Fruit fly (Drosophila melanogaster) whole organism, pupa: Measurements from ENCODE around the gene Unr.

Experiments used
- CG13204 ChIP-seq: fragments of 200-800 bp; sonication (Bioruptor generic); optimal IDR thresholded peaks from 2 replicates; lab custom pipeline; 2018; ENCODE audit warnings: missing biosample characterization, mild to moderate bottlenecking, missing genetic modification characterization, moderate library complexity
- CG17806 ChIP-seq: fragments of 200-800 bp; sonication (Bioruptor generic); optimal IDR thresholded peaks from 2 replicates; lab custom pipeline; 2018; ENCODE audit warnings: missing biosample characterization, mild to moderate bottlenecking, missing genetic modification characterization, moderate library complexity
- CG4496 ChIP-seq: fragments of 200-800 bp; sonication (Bioruptor generic); IDR thresholded peaks from 3 replicates; pipeline ENCODE4 v1.3.6; 2022; ENCODE audit warnings: missing biosample characterization, missing genetic modification characterization
- CG8301 ChIP-seq: fragments of 200-800 bp; sonication (Bioruptor generic); optimal IDR thresholded peaks from 2 replicates; lab custom pipeline; 2018; ENCODE audit warnings: missing biosample characterization, mild to moderate bottlenecking, missing genetic modification characterization
- fd96Ca ChIP-seq: fragments of 200-800 bp; sonication (Bioruptor generic); IDR thresholded peaks from 3 replicates; pipeline ENCODE4 v1.3.6; 2022; ENCODE audit warnings: missing biosample characterization, missing genetic modification characterization
- gl ChIP-seq: fragments of 200-800 bp; sonication (Bioruptor generic); optimal IDR thresholded peaks from 2 replicates; lab custom pipeline; 2018; ENCODE audit warnings: missing biosample characterization, mild to moderate bottlenecking, missing genetic modification characterization

DNA sequence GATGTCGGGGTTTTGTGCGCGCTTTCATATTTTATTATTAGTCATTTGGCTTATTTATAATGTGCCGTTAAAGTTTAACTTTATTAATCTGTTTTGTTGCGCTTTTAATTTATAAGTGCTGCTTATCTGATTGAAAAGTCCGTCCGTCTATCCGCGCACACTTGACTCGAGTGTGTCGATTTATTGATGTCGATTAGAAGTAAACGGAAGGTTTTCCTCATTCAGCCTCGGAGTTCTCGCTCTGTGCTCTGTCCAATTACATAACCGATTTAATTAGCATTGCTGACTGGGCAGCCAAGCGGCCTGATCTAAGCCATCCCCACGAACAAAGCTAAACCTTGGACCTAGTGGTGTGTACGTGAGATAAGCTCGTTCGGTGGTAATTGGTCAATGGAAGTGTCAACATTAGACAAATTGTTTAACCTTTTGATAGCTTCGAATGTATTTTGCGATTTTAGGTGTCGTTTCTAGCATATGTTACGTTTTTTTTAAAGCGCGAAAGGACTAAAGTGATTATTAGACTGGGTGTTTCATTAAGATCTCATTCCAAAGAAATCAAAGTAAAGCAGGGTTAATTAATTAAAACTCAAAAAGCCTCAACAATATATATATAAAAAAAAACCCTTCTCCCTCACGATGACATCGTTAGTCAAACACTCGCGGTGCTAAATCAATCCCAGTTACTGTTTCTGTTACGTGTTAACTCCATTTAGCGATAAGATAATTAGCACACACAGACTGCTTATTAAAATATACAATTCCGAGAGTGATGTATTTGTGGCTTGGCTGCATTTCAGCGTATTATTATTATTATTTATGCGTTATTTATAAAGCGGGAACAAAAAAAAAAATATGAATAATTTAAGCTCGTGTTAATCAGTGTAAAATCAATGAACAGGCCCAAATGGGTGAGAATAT is 11.5 kb upstream of the Unr start:
- TF ChIP-seq CG4496 (GFP tag; lab: Robert Waterston, UW) (no peak), CG17806 (tag; lab: Kevin White, UChicago) (no peak), CG13204 (GFP tag; lab: Kevin White, UChicago) (no peak), fd96Ca (GFP tag; lab: Robert Waterston, UW) (no peak), CG8301 (tag; lab: Kevin White, UChicago) (no peak), gl (tag; lab: Kevin White, UChicago) (no peak)
